Worm (Caenorhabditis elegans) whole organism, L1 larva: Measurements from ENCODE around the gene K11D9.3.
"Not testable (repeated sequence)": the region's sequence is repeated elsewhere in the genome, so short reads cannot be mapped to it uniquely, and the experiment has no call there.

Source experiments
- C16A3.4 ChIP-seq: fragments of 150-350 bp; optimal IDR thresholded peaks from 2 replicates; lab custom pipeline; 2014; ENCODE audit warnings: missing biosample characterization, missing genetic modification characterization
- C34B4.2 ChIP-seq: sonication (generic microtip); optimal IDR thresholded peaks from 2 replicates; lab custom pipeline; 2017; ENCODE audit warnings: mild to moderate bottlenecking, missing genetic modification characterization, missing compliant biosample characterization
- F16B12.6 ChIP-seq: fragments of 150-350 bp; optimal IDR thresholded peaks from 2 replicates; lab custom pipeline; 2014; ENCODE audit warnings: missing biosample characterization, missing genetic modification characterization
- aha-1 ChIP-seq: fragments of 150-350 bp; optimal IDR thresholded peaks from 2 replicates; lab custom pipeline; 2014; ENCODE audit warnings: missing biosample characterization, missing genetic modification characterization
- blmp-1 ChIP-seq: fragments of 150-350 bp; optimal IDR thresholded peaks from 2 replicates; lab custom pipeline; 2014; ENCODE audit warnings: missing biosample characterization, missing genetic modification characterization
- ceh-63 ChIP-seq: fragments of 200-800 bp; sonication (Bioruptor generic); optimal IDR thresholded peaks from 2 replicates; lab custom pipeline; 2018; ENCODE audit warnings: mild to moderate bottlenecking, missing genetic modification characterization, missing compliant biosample characterization
- ceh-8 ChIP-seq: fragments of 200-800 bp; sonication (Bioruptor generic); optimal IDR thresholded peaks from 2 replicates; lab custom pipeline; 2018; ENCODE audit warnings: mild to moderate bottlenecking, missing genetic modification characterization, moderate library complexity, missing compliant biosample characterization
- ceh-82 ChIP-seq, 3 experiments: fragments of 150-350 bp in 1 of 3; sonication (generic microtip) in 2 of 3; optimal IDR thresholded peaks; 2 replicates each; lab custom pipeline; 2014 to 2017; ENCODE audit warnings: missing biosample characterization in 3 of 3, missing genetic modification characterization in 3 of 3
- ceh-88 ChIP-seq: fragments of 200-800 bp; sonication (Bioruptor generic); IDR thresholded peaks from 2 replicates; pipeline ENCODE4 v1.3.6; 2022; ENCODE audit warnings: missing genetic modification characterization, missing compliant biosample characterization
- ceh-90 ChIP-seq: sonication (generic microtip); optimal IDR thresholded peaks from 2 replicates; lab custom pipeline; 2016; ENCODE audit warnings: missing genetic modification characterization, missing compliant biosample characterization
- ces-1 ChIP-seq: fragments of 150-350 bp; optimal IDR thresholded peaks from 2 replicates; lab custom pipeline; 2014; ENCODE audit warnings: missing biosample characterization, missing genetic modification reagents, missing genetic modification characterization
- egl-27 ChIP-seq, 2 experiments: fragments of 150-350 bp in 1 of 2; sonication (generic microtip); optimal IDR thresholded peaks; 3 replicates each; lab custom pipeline; 2017 to 2018; ENCODE audit warnings: missing biosample characterization in 2 of 2, missing genetic modification characterization in 2 of 2, missing genetic modification reagents in 2 of 2
- fkh-4 ChIP-seq: sonication (generic microtip); optimal IDR thresholded peaks from 2 replicates; lab custom pipeline; 2016; ENCODE audit warnings: missing compliant biosample characterization, missing genetic modification characterization, borderline replicate concordance
- fkh-8 ChIP-seq: sonication (generic microtip); optimal IDR thresholded peaks from 2 replicates; lab custom pipeline; 2016; ENCODE audit warnings: mild to moderate bottlenecking, missing genetic modification characterization, missing compliant biosample characterization
- fos-1 ChIP-seq: fragments of 150-350 bp; optimal IDR thresholded peaks from 2 replicates; lab custom pipeline; 2014; ENCODE audit warnings: missing biosample characterization, missing genetic modification characterization
- grh-1 ChIP-seq: fragments of 200-800 bp; sonication (Bioruptor generic); IDR thresholded peaks from 2 replicates; pipeline ENCODE4 v1.3.6; 2022; ENCODE audit warnings: missing genetic modification reagents, missing genetic modification characterization, missing compliant biosample characterization
- isw-1 ChIP-seq: fragments of 200-800 bp; sonication (Bioruptor generic); IDR thresholded peaks from 2 replicates; pipeline ENCODE4 v1.3.6; 2022; ENCODE audit warnings: missing genetic modification characterization, missing compliant biosample characterization
- lin-13 ChIP-seq: fragments of 150-350 bp; optimal IDR thresholded peaks from 2 replicates; lab custom pipeline; 2014; ENCODE audit warnings: missing biosample characterization, missing genetic modification reagents, missing genetic modification characterization
- lin-14 ChIP-seq: fragments of 200-800 bp; sonication (Bioruptor generic); optimal IDR thresholded peaks from 2 replicates; lab custom pipeline; 2018; ENCODE audit warnings: mild to moderate bottlenecking, missing genetic modification characterization, moderate library complexity, missing compliant biosample characterization
- lir-3 ChIP-seq: sonication (generic microtip); optimal IDR thresholded peaks from 2 replicates; lab custom pipeline; 2016; ENCODE audit warnings: mild to moderate bottlenecking, missing genetic modification characterization, moderate library complexity, missing compliant biosample characterization; ENCODE audit not compliant: poor library complexity
- mab-9 ChIP-seq: fragments of 200-800 bp; sonication (Bioruptor generic); IDR thresholded peaks from 2 replicates; pipeline ENCODE4 v1.3.6; 2022; ENCODE audit warnings: missing genetic modification reagents, missing genetic modification characterization, missing compliant biosample characterization
- nhr-19 ChIP-seq: fragments of 200-800 bp; sonication (Bioruptor generic); conservative IDR thresholded peaks from 2 replicates; pipeline ENCODE4 v1.3.6; 2022; ENCODE audit warnings: missing genetic modification characterization, missing compliant biosample characterization
- nhr-237 ChIP-seq: fragments of 150-350 bp; optimal IDR thresholded peaks from 2 replicates; lab custom pipeline; 2014; ENCODE audit warnings: missing biosample characterization, missing genetic modification characterization
- nhr-47 ChIP-seq: sonication (generic microtip); optimal IDR thresholded peaks from 2 replicates; lab custom pipeline; 2016; ENCODE audit warnings: mild to moderate bottlenecking, missing genetic modification characterization, moderate library complexity, missing compliant biosample characterization
- nhr-84 ChIP-seq: sonication (generic microtip); optimal IDR thresholded peaks from 2 replicates; lab custom pipeline; 2017; ENCODE audit warnings: missing biosample characterization, missing genetic modification characterization
- nhr-85 ChIP-seq: sonication (generic microtip); peaks from one replicate; lab custom pipeline; 2016; ENCODE audit warnings: missing genetic modification characterization, inconsistent platforms, missing compliant biosample characterization
- pax-3 ChIP-seq: fragments of 200-800 bp; sonication (Bioruptor generic); optimal IDR thresholded peaks from 2 replicates; lab custom pipeline; 2018; ENCODE audit warnings: mild to moderate bottlenecking, missing genetic modification characterization, moderate library complexity, missing compliant biosample characterization
- pqm-1 ChIP-seq: sonication (generic microtip); optimal IDR thresholded peaks from 3 replicates; lab custom pipeline; 2017; ENCODE audit warnings: missing biosample characterization, missing genetic modification characterization
- rnt-1 ChIP-seq: sonication (generic microtip); optimal IDR thresholded peaks from 2 replicates; lab custom pipeline; 2016; ENCODE audit warnings: mild to moderate bottlenecking, missing genetic modification characterization, moderate library complexity, missing compliant biosample characterization
- skn-1 ChIP-seq: fragments of 150-350 bp; optimal IDR thresholded peaks from 2 replicates; lab custom pipeline; 2014; ENCODE audit warnings: missing biosample characterization, missing genetic modification characterization
- snpc-4 ChIP-seq: fragments of 150-350 bp; optimal IDR thresholded peaks from 2 replicates; lab custom pipeline; 2014; ENCODE audit warnings: missing biosample characterization, missing genetic modification characterization
- swsn-7 ChIP-seq: sonication (generic microtip); optimal IDR thresholded peaks from 2 replicates; lab custom pipeline; 2016; ENCODE audit warnings: missing genetic modification characterization, missing compliant biosample characterization
- unc-130 ChIP-seq: fragments of 150-350 bp; optimal IDR thresholded peaks from 2 replicates; lab custom pipeline; 2017; ENCODE audit warnings: missing biosample characterization, missing genetic modification characterization, inconsistent platforms
- unc-62 ChIP-seq: fragments of 150-350 bp; optimal IDR thresholded peaks from 2 replicates; lab custom pipeline; 2014; ENCODE audit warnings: missing biosample characterization, missing genetic modification reagents, missing genetic modification characterization
- vab-15 ChIP-seq: sonication (generic microtip); optimal IDR thresholded peaks from 2 replicates; lab custom pipeline; 2017; ENCODE audit warnings: missing genotype, mild to moderate bottlenecking, missing genetic modification characterization, missing compliant biosample characterization
- xbp-1 ChIP-seq: sonication (generic microtip); optimal IDR thresholded peaks from 2 replicates; lab custom pipeline; 2016; ENCODE audit warnings: missing genetic modification characterization, missing compliant biosample characterization
- zip-4 ChIP-seq: fragments of 200-800 bp; sonication (Bioruptor generic); optimal IDR thresholded peaks from 2 replicates; lab custom pipeline; 2018; ENCODE audit warnings: mild to moderate bottlenecking, missing genetic modification characterization, moderate library complexity, missing compliant biosample characterization
- ztf-11 ChIP-seq, 2 experiments: sonication (generic microtip); optimal IDR thresholded peaks; 2 replicates each; lab custom pipeline; 2016 to 2017; ENCODE audit warnings: missing genetic modification characterization in 2 of 2, missing biosample characterization in 1 of 2, missing compliant biosample characterization in 1 of 2

K11D9.3 gene

ce11 chrIII:10806821-10807220 is 4.8 kb upstream of the K11D9.3 start:
- TF ChIP-seq ceh-82 (tag; optimal IDR thresholded peaks at IDR 0.05; lab: Kevin White, UChicago) (peak in 1 of 3 experiments; percentile 16), ceh-90 (no peak), lir-3 (tag; lab: Kevin White, UChicago) (no peak), snpc-4 (no peak), fkh-8 (peak; percentile 48), ceh-63 (no peak), F16B12.6 (tag; lab: Kevin White, UChicago) (no peak), grh-1 (GFP tag; lab: Robert Waterston, UW) (0 out of 2 replicates have a peak, but pooled peaks have one; percentile 5), zip-4 (GFP tag; lab: Kevin White, UChicago) (peak; percentile 26), lin-14 (GFP tag; lab: Kevin White, UChicago) (peak; percentile 65)

- TF ChIP-seq ceh-88 (GFP tag; lab: Robert Waterston, UW); nhr-47; ceh-8 (GFP tag; lab: Kevin White, UChicago): not testable (repeated sequence)
Measured at ce11 chrIII:10805625-10806024, 3.6 kb upstream of the K11D9.3 start, which contains the start of gene klp-7. TSS of gene klp-7 (plus strand) at chrIII:10805925.

ce11 chrIII:10805172-10805571 is 3.2 kb upstream of the K11D9.3 start:
- TF ChIP-seq egl-27 (tag; optimal IDR thresholded peaks at IDR 0.05; lab: Kevin White, UChicago) (no peak), zip-4 (GFP tag; lab: Kevin White, UChicago) (no peak), pax-3 (tag; lab: Kevin White, UChicago) (no peak), ces-1 (GFP tag; lab: Kevin White, UChicago) (no peak), swsn-7 (tag; lab: Kevin White, UChicago) (no peak), aha-1 (tag; lab: Kevin White, UChicago) (no peak), unc-130 (no peak), vab-15 (tag; lab: Kevin White, UChicago) (no peak), ceh-82 (tag; optimal IDR thresholded peaks at IDR 0.05; lab: Kevin White, UChicago) (no peak), rnt-1 (tag; lab: Kevin White, UChicago) (no peak), fos-1 (no peak)

DNA sequence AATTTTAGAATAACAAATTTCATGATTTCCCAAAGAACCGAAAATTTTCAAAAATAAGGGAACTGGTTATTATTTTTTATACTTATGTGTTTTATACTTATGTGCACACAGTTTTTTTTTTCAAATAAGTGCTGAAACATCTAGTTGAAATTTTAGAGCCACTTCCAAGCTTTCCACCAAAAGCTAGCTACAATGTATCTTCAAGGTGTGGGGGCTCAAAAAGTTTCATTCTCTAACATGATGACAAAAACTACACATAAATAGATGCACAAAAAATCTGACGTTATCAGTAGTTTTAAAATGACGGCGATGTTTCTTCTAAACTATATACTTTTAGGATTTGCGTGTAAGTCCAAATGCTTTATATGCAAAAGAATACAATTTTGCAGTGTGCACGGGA is 8.0 kb downstream of the K11D9.3 start, which contains the start of gene clec-163:
clec-163 (plus strand) TSS at position 301 of the 400 bp plus-strand sequence.
- TF ChIP-seq lir-3 (tag; lab: Kevin White, UChicago), result no peak
- no peak for TF ChIP-seq blmp-1 (tag; lab: Kevin White, UChicago)
- no peak for TF ChIP-seq ceh-90
- no peak for TF ChIP-seq nhr-237
- no peak for TF ChIP-seq fkh-4 (tag; lab: Kevin White, UChicago)
- TF ChIP-seq grh-1 (GFP tag; lab: Robert Waterston, UW), result no peak
- TF ChIP-seq xbp-1, result no peak
- TF ChIP-seq mab-9 (GFP tag; lab: Robert Waterston, UW), result no peak
- TF ChIP-seq nhr-85 (tag; lab: Kevin White, UChicago), result no peak
- no peak for TF ChIP-seq nhr-19 (GFP tag; lab: Robert Waterston, UW)
- no peak for TF ChIP-seq vab-15 (tag; lab: Kevin White, UChicago)
- no peak for TF ChIP-seq C16A3.4 (tag; lab: Kevin White, UChicago)
- TF ChIP-seq C34B4.2 (tag; lab: Kevin White, UChicago), result no peak
- TF ChIP-seq pqm-1 (tag; lab: Kevin White, UChicago), result no peak
- no peak for TF ChIP-seq skn-1
- no peak for TF ChIP-seq unc-62 (GFP tag; lab: Kevin White, UChicago)
- no peak for TF ChIP-seq nhr-47

- no peak for TF ChIP-seq unc-62 (GFP tag; lab: Kevin White, UChicago)
- TF ChIP-seq lin-13 (GFP tag; lab: Kevin White, UChicago), result no peak
- TF ChIP-seq isw-1 (GFP tag; lab: Robert Waterston, UW), result no peak
- no peak for TF ChIP-seq nhr-84 (tag; lab: Kevin White, UChicago)
- no peak for TF ChIP-seq ztf-11 (tag; optimal IDR thresholded peaks at IDR 0.05; lab: Kevin White, UChicago)
- TF ChIP-seq blmp-1 (tag; lab: Kevin White, UChicago), result no peak
- TF ChIP-seq, all 84 proteins: peak for 0
Measured at ce11 chrIII:10791233-10791632, 10.8 kb downstream of the K11D9.3 start.
